Worm (Caenorhabditis elegans) whole organism, L3 larva: ENCODE results near the gene F26D2.10.

Experiments used
- R02D3.7 ChIP-seq: fragments of 150-350 bp; optimal IDR thresholded peaks from 2 replicates; lab custom pipeline; 2014; ENCODE audit warnings: missing biosample characterization, missing genetic modification characterization
- ZK546.5 ChIP-seq: sonication (generic microtip); optimal IDR thresholded peaks from 2 replicates; lab custom pipeline; 2017; ENCODE audit warnings: missing biosample characterization, missing genetic modification characterization
- ama-1 ChIP-seq: fragments of 150-350 bp; optimal IDR thresholded peaks from 2 replicates; lab custom pipeline; 2018
- ceh-16 ChIP-seq: sonication (generic microtip); optimal IDR thresholded peaks from 2 replicates; lab custom pipeline; 2017; ENCODE audit warnings: missing biosample characterization, missing genetic modification characterization
- ceh-28 ChIP-seq: fragments of 150-350 bp; optimal IDR thresholded peaks from 2 replicates; lab custom pipeline; 2014; ENCODE audit warnings: missing biosample characterization, missing genetic modification reagents, missing genetic modification characterization
- ceh-82 ChIP-seq: fragments of 150-350 bp; optimal IDR thresholded peaks from 2 replicates; lab custom pipeline; 2014; ENCODE audit warnings: missing biosample characterization, missing genetic modification characterization
- ceh-9 ChIP-seq: sonication (generic microtip); optimal IDR thresholded peaks from 2 replicates; lab custom pipeline; 2018; ENCODE audit warnings: missing biosample characterization, missing genetic modification characterization
- egl-27 ChIP-seq: sonication (generic microtip); optimal IDR thresholded peaks from 4 replicates; lab custom pipeline; 2017; ENCODE audit warnings: missing biosample characterization, missing genetic modification reagents, missing genetic modification characterization
- elt-1 ChIP-seq: fragments of 150-350 bp; optimal IDR thresholded peaks from 2 replicates; lab custom pipeline; 2014; ENCODE audit warnings: missing biosample characterization, missing genetic modification characterization
- elt-2 ChIP-seq: sonication (generic microtip); optimal IDR thresholded peaks from 2 replicates; lab custom pipeline; 2016; ENCODE audit warnings: missing genetic modification reagents, mild to moderate bottlenecking, missing genetic modification characterization, missing compliant biosample characterization
- elt-3 ChIP-seq, 3 experiments: fragments of 150-350 bp in 1 of 3; sonication (generic microtip) in 2 of 3; optimal IDR thresholded peaks; 2 replicates in 2 of 3; 4 replicates in 1 of 3; lab custom pipeline; 2014 to 2017; ENCODE audit warnings: missing biosample characterization in 3 of 3, missing genetic modification characterization in 3 of 3
- eor-1 ChIP-seq, 2 experiments: fragments of 150-350 bp; optimal IDR thresholded peaks; 2 replicates each; lab custom pipeline; 2014 to 2018; ENCODE audit warnings: missing biosample characterization in 2 of 2, missing genetic modification characterization in 2 of 2
- fkh-2 ChIP-seq: fragments of 150-350 bp; optimal IDR thresholded peaks from 2 replicates; lab custom pipeline; 2014; ENCODE audit warnings: missing biosample characterization, missing genetic modification reagents, missing genetic modification characterization
- fos-1 ChIP-seq: fragments of 150-350 bp; optimal IDR thresholded peaks from 2 replicates; lab custom pipeline; 2014; ENCODE audit warnings: missing biosample characterization, missing genetic modification characterization
- jun-1 ChIP-seq: fragments of 150-350 bp; optimal IDR thresholded peaks from 2 replicates; lab custom pipeline; 2014; ENCODE audit warnings: missing biosample characterization, missing genetic modification reagents, missing genetic modification characterization
- lin-15B ChIP-seq: fragments of 150-350 bp; optimal IDR thresholded peaks from 2 replicates; lab custom pipeline; 2014; ENCODE audit warnings: missing biosample characterization, missing genetic modification characterization
- lin-39 ChIP-seq: fragments of 150-350 bp; optimal IDR thresholded peaks from 2 replicates; lab custom pipeline; 2018; ENCODE audit warnings: missing biosample characterization, missing genetic modification reagents, missing genetic modification characterization
- lsy-12 ChIP-seq: sonication (generic microtip); optimal IDR thresholded peaks from 2 replicates; lab custom pipeline; 2016; ENCODE audit warnings: mild to moderate bottlenecking, missing genetic modification characterization, missing compliant biosample characterization
- mdl-1 ChIP-seq: fragments of 150-350 bp; optimal IDR thresholded peaks from 2 replicates; lab custom pipeline; 2014; ENCODE audit warnings: missing biosample characterization, missing genetic modification characterization
- mml-1 ChIP-seq: fragments of 150-350 bp; sonication (generic microtip); optimal IDR thresholded peaks from 3 replicates; lab custom pipeline; 2014; ENCODE audit warnings: missing biosample characterization, missing genetic modification characterization
- nhr-23 ChIP-seq: fragments of 150-350 bp; optimal IDR thresholded peaks from 2 replicates; lab custom pipeline; 2014; ENCODE audit warnings: missing biosample characterization, missing genetic modification reagents, missing genetic modification characterization
- nhr-237 ChIP-seq: fragments of 150-350 bp; optimal IDR thresholded peaks from 2 replicates; lab custom pipeline; 2014; ENCODE audit warnings: missing biosample characterization, missing genetic modification characterization
- nhr-28 ChIP-seq: fragments of 150-350 bp; optimal IDR thresholded peaks from 2 replicates; lab custom pipeline; 2014; ENCODE audit warnings: missing biosample characterization, missing genetic modification characterization
- nhr-43 ChIP-seq: sonication (generic microtip); optimal IDR thresholded peaks from 2 replicates; lab custom pipeline; 2016; ENCODE audit warnings: mild to moderate bottlenecking, missing genetic modification characterization, missing compliant biosample characterization; ENCODE audit not compliant: poor library complexity, severe bottlenecking
- nhr-67 ChIP-seq: fragments of 150-350 bp; optimal IDR thresholded peaks from 2 replicates; lab custom pipeline; 2014; ENCODE audit warnings: missing biosample characterization, missing genetic modification characterization
- nhr-76 ChIP-seq: fragments of 150-350 bp; sonication (generic microtip); optimal IDR thresholded peaks from 5 replicates; lab custom pipeline; 2014; ENCODE audit warnings: missing biosample characterization, missing genetic modification characterization
- nhr-77 ChIP-seq: fragments of 150-350 bp; optimal IDR thresholded peaks from 2 replicates; lab custom pipeline; 2014; ENCODE audit warnings: missing biosample characterization, missing genetic modification characterization
- pqm-1 ChIP-seq: fragments of 150-350 bp; optimal IDR thresholded peaks from 2 replicates; lab custom pipeline; 2017; ENCODE audit warnings: missing biosample characterization, missing genetic modification characterization, inconsistent platforms
- skn-1 ChIP-seq: fragments of 150-350 bp; optimal IDR thresholded peaks from 2 replicates; lab custom pipeline; 2014; ENCODE audit warnings: missing biosample characterization, missing genetic modification characterization
- snpc-4 ChIP-seq: fragments of 150-350 bp; optimal IDR thresholded peaks from 2 replicates; lab custom pipeline; 2014; ENCODE audit warnings: missing biosample characterization, missing genetic modification characterization
- unc-39 ChIP-seq: sonication (generic microtip); optimal IDR thresholded peaks from 4 replicates; lab custom pipeline; 2017; ENCODE audit warnings: missing biosample characterization, missing genetic modification characterization
- unc-62 ChIP-seq: fragments of 150-350 bp; sonication (generic microtip); optimal IDR thresholded peaks from 4 replicates; lab custom pipeline; 2014; ENCODE audit warnings: missing biosample characterization, missing genetic modification reagents, missing genetic modification characterization
- zag-1 ChIP-seq: fragments of 150-350 bp; optimal IDR thresholded peaks from 2 replicates; lab custom pipeline; 2014; ENCODE audit warnings: missing biosample characterization, missing genetic modification characterization
- ztf-11 ChIP-seq: fragments of 150-350 bp; optimal IDR thresholded peaks from 2 replicates; lab custom pipeline; 2014; ENCODE audit warnings: missing biosample characterization, missing genetic modification characterization

F26D2.10 gene

DNA sequence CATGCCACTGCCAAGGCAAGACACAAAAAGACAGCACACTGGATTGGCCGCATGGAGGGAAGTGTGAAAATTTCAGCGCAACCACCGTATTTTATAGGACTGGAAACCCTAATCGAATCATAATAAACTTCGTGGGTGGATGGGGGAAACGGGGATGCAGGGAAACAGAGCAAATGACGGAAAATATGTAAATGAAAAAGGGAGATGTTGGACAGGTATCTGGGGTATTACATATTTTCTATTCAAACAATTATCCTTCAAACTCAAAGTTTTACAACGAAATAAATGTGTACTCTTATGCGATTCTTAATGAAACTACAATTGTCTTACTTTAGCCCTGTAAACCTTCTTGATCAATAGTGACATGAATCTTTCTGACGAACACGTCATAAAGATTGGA lies 9.6 kb downstream of the F26D2.10 start, which contains the start of gene F26D2.16:
Gene F26D2.16, minus strand, starts transcription at position 101 of the 400 bp plus-strand sequence.
- no peak for TF ChIP-seq skn-1 (tag; lab: Kevin White, UChicago)
- TF ChIP-seq unc-39 (tag; lab: Kevin White, UChicago): no peak
- TF ChIP-seq mdl-1 (tag; lab: Kevin White, UChicago): no peak
- no peak for TF ChIP-seq lsy-12 (tag; lab: Kevin White, UChicago)
- no peak for TF ChIP-seq unc-62 (GFP tag; lab: Kevin White, UChicago)
- no peak for TF ChIP-seq ZK546.5 (tag; lab: Kevin White, UChicago)
- TF ChIP-seq nhr-43 (tag; lab: Kevin White, UChicago): no peak
- TF ChIP-seq ama-1: no peak
- TF ChIP-seq zag-1: no peak
- no peak for TF ChIP-seq nhr-77 (tag; lab: Kevin White, UChicago)
- TF ChIP-seq ceh-82: no peak
- no peak for TF ChIP-seq ceh-9
- TF ChIP-seq eor-1 (tag; optimal IDR thresholded peaks at IDR 0.05; lab: Kevin White, UChicago): no peak
- no peak for TF ChIP-seq snpc-4 (tag; lab: Kevin White, UChicago)
- TF ChIP-seq jun-1: no peak

DNA sequence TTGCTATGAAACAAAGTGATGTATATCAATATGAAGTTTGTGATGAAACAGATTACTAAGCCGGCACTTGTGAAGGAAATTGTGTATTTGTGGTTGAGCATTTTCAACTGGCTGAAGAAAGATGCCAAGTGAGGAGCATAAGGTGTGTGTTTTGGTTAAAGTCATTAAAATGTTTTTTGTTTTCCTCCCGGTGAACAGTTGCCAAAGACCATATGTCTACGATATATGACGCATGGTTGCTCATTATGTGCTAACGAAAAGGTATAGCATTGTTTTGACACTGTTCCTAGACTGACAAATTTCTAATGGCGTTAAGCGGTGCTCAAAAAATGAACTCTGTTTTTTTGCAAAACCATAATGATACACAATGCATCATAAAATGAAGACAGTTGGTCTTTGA lies 12.4 kb downstream of the F26D2.10 start, which contains the start of gene str-55:
Gene str-55, minus strand, starts transcription at position 101 of the 400 bp plus-strand sequence.
- no peak for TF ChIP-seq nhr-237 (tag; lab: Kevin White, UChicago)
- TF ChIP-seq ceh-9: no peak
- no peak for TF ChIP-seq ZK546.5 (tag; lab: Kevin White, UChicago)
- TF ChIP-seq nhr-67 (tag; lab: Kevin White, UChicago): no peak
- TF ChIP-seq elt-2 (tag; lab: Kevin White, UChicago): no peak
- TF ChIP-seq, all 47 proteins: peak for 0

- TF ChIP-seq lsy-12 (tag; lab: Kevin White, UChicago) (no peak), fkh-2 (tag; lab: Kevin White, UChicago) (no peak), jun-1 (no peak), fos-1 (no peak)
Measured at ce11 chrV:16410521-16410920, 18.9 kb downstream of the F26D2.10 start, which contains the start of gene srh-145. Gene srh-145, plus strand, starts transcription at chrV:16410713.

DNA sequence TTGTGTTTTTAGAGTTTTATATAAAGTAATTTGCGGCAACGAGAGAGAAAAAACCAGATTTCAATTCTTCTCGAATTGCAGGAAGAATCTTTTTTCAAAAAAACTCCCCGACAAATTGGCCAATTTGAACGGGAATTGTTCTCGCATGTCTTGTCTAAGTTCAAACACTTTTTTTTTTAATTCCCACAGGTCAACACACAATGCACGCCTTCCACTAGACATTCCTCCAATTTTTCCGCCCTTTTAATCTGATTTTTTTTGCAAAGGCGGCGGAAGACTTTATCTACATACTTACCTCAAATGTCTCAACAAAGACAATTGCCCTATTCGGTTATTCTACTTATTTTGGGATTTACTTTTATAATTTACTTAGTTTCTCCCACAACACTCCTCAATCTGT lies 21.7 kb downstream of the F26D2.10 start, which contains the start of gene F26D2.3:
Gene F26D2.3, plus strand, starts transcription at position 301 of the 400 bp plus-strand sequence.
- TF ChIP-seq mml-1 (no peak), ceh-82 (no peak), mdl-1 (tag; lab: Kevin White, UChicago) (no peak), jun-1 (no peak), nhr-28 (tag; lab: Kevin White, UChicago) (no peak)

- no peak for TF ChIP-seq egl-27
- TF ChIP-seq lin-15B (tag; lab: Kevin White, UChicago): no peak
- TF ChIP-seq nhr-23 (tag; lab: Kevin White, UChicago): no peak
- no peak for TF ChIP-seq ceh-28 (tag; lab: Kevin White, UChicago)
- no peak for TF ChIP-seq nhr-76 (tag; lab: Kevin White, UChicago)
- TF ChIP-seq ceh-16 (tag; lab: Kevin White, UChicago): no peak
- TF ChIP-seq R02D3.7: no peak
- no peak for TF ChIP-seq unc-39 (tag; lab: Kevin White, UChicago)
- no peak for TF ChIP-seq lin-39 (tag; lab: Kevin White, UChicago)
- TF ChIP-seq mdl-1 (tag; lab: Kevin White, UChicago): no peak
- no peak for TF ChIP-seq pqm-1 (tag; lab: Kevin White, UChicago)
- TF ChIP-seq snpc-4 (tag; lab: Kevin White, UChicago): no peak
- no peak for TF ChIP-seq ZK546.5 (tag; lab: Kevin White, UChicago)
- no peak for TF ChIP-seq mml-1
- TF ChIP-seq elt-1: no peak
- TF ChIP-seq ztf-11 (tag; lab: Kevin White, UChicago): no peak
- no peak for TF ChIP-seq skn-1 (tag; lab: Kevin White, UChicago)
- TF ChIP-seq fkh-2 (tag; lab: Kevin White, UChicago): no peak
- TF ChIP-seq elt-3 (tag; optimal IDR thresholded peaks at IDR 0.05; lab: Kevin White, UChicago): no peak
Measured at ce11 chrV:16406357-16406756, 23.0 kb downstream of the F26D2.10 start.
